Worm (Caenorhabditis elegans): ENCODE data around the gene C08B6.10.

The C08B6.10 gene

DNA sequence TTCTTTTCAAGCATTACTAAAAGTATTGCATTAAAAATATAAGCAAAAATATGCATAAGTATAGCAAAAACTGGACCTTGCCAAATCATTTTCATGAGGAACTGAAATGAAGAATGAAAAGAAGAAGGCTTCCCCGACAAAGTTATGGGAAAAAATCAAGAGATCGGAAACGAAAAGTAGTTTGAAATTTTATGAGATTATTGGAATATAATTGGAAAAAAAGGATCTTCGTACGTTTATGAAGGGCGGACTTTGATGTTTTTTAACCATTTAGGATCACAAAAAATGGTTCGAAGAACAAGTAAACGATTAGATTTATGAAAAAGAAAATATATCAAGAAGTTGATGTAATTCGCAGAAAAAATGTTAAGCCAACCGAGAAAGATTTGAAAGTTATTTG lies 4.4 kb upstream of the C08B6.10 start, which contains the start of gene srxa-18:
srxa-18 (minus strand) TSS at position 100 of the 400 bp plus-strand sequence.
- no peak for TF ChIP-seq mxl-1 (tag; optimal IDR thresholded peaks at IDR 0.05)
- no peak for TF ChIP-seq ekl-4 (GFP tag; IDR thresholded peaks at IDR 0.05)

DNA sequence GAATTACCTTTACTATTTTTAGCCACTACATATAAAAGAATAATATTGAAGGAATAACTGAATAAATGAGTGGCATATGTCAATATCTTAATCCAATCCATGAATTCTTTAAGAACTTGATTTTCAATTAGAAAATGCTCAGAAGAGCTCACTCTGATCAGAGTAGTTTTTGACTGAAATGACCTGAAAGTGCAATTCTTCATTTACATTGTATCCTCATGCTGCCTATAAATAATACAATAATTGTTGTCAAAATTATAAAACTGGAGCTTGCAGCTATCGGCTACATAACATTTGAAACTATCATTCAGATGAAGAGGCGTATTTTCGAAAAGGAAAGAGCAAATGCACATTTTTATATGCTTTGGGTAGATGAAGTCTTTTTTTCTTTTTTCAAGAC lies 2.6 kb upstream of the C08B6.10 start, which contains the start of gene srxa-19:
srxa-19 (minus strand) TSS at position 101 of the 400 bp plus-strand sequence.
- TF ChIP-seq nfya-2 (GFP tag; IDR thresholded peaks at IDR 0.05) (no peak), ekl-4 (GFP tag; IDR thresholded peaks at IDR 0.05) (no peak), rec-8 (tag; optimal IDR thresholded peaks at IDR 0.05) (no peak), ets-4 (GFP tag; optimal IDR thresholded peaks at IDR 0.05) (no peak), chd-7 (tag; optimal IDR thresholded peaks at IDR 0.05) (no peak), hmg-20 (GFP tag; IDR thresholded peaks at IDR 0.05) (no peak)

DNA sequence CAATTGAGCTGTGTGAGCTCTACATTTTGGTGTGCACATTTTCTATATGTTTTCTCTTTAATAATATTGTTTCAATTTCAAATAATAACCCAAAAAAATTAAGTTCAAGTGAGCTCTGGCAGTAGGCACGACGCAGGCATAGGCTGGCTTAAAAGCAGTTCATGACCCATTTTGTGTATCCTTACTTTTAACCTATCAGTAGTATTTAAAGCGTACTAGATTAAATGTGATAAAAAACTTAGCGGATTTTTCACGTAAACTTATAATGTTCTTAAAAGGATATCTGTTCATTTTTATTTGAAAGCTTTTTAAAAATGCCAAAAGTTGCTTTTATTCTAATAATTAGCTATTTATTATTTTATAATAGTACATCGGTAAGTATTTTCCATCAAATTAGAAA lies 2.0 kb upstream of the C08B6.10 start, which contains the start of gene C08B6.6:
C08B6.6 (plus strand) TSS at position 301 of the 400 bp plus-strand sequence.
- TF ChIP-seq K12H6.12 (tag; optimal IDR thresholded peaks at IDR 0.05), result no peak
- no peak for TF ChIP-seq B0261.1 (tag; optimal IDR thresholded peaks at IDR 0.05)
- TF ChIP-seq F10E7.11 (tag; optimal IDR thresholded peaks at IDR 0.05), result no peak
- TF ChIP-seq F49E8.2 (tag; optimal IDR thresholded peaks at IDR 0.05; ENCODE audit: insufficient read depth), result no peak
- no peak for TF ChIP-seq unc-130 (GFP tag; optimal IDR thresholded peaks at IDR 0.05)
- no peak for TF ChIP-seq nfya-1 (tag; optimal IDR thresholded peaks at IDR 0.05; ENCODE audit: borderline replicate concordance, insufficient read depth)
- TF ChIP-seq bed-1 (GFP tag; IDR thresholded peaks at IDR 0.05), result no peak
- TF ChIP-seq nfya-2 (GFP tag; IDR thresholded peaks at IDR 0.05), result no peak
- TF ChIP-seq F57C9.4 (tag; optimal IDR thresholded peaks at IDR 0.05), result no peak
- no peak for TF ChIP-seq ztf-28 (GFP tag; IDR thresholded peaks at IDR 0.05)
- TF ChIP-seq dpl-1 (GFP tag; optimal IDR thresholded peaks at IDR 0.05), result no peak
- no peak for TF ChIP-seq rec-8 (tag; optimal IDR thresholded peaks at IDR 0.05)
- no peak for TF ChIP-seq him-1 (tag; optimal IDR thresholded peaks at IDR 0.05)
- TF ChIP-seq K11D2.4 (GFP tag; IDR thresholded peaks at IDR 0.05), result no peak
- TF ChIP-seq egrh-3 (GFP tag; IDR thresholded peaks at IDR 0.05), result no peak
- no peak for TF ChIP-seq F39B2.1 (GFP tag; IDR thresholded peaks at IDR 0.05)
- TF ChIP-seq let-607 (tag; optimal IDR thresholded peaks at IDR 0.05), result no peak

DNA sequence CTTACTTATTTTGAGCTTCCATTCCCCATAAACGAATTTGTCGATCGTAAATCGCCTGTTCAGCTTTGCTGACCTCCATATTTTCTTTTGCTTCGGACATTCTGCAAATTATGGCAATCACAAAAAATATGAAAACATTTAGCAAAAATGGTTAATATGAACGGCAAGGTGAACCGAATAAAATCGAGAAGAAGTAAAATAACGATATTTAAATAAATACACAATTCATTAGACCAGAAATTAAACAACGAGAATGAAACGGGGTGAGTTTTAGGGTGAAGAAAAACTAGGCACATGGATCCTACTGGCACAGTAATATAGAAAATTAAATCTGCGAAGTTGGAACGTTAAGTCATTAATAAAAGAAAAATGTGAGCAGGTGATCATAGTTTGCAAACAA lies 4.9 kb downstream of the C08B6.10 start, which contains the start of gene aos-1:
aos-1 (minus strand) TSS at position 101 of the 400 bp plus-strand sequence.
- TF ChIP-seq ccch-3 (GFP tag; optimal IDR thresholded peaks at IDR 0.05) (no peak), T26A5.8 (tag; optimal IDR thresholded peaks at IDR 0.05) (no peak), nfyb-1 (GFP tag; IDR thresholded peaks at IDR 0.05) (no peak), pbrm-1 (GFP tag; IDR thresholded peaks at IDR 0.05) (no peak), Y79H2A.3 (GFP tag; conservative IDR thresholded peaks at IDR 0.05) (no peak), nhr-120 (GFP tag; IDR thresholded peaks at IDR 0.05) (no peak), snpc-3.4 (tag; optimal IDR thresholded peaks at IDR 0.05) (no peak), let-526 (GFP tag; IDR thresholded peaks at IDR 0.05) (no peak), lin-54 (GFP tag; optimal IDR thresholded peaks at IDR 0.05) (no peak), F39B2.1 (GFP tag; IDR thresholded peaks at IDR 0.05) (no peak)

DNA sequence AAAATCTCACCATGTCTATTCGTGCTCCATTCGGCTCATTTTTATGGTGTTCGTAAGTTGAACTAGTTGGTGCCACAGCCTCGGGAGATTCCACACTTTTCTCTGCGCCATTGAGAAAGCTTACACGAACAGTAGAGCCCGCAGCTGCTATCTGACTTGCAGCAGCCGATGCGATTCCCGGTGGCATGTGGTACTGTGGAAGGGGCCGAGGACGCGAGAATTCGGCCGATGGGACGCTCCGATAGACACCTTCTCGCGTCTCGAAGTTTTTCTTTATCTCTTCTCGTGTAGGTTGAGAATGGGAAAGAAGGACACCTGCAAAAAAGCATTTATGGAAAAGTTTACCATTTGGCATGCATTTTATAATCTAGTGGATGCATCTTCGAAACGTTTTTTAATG lies 8.0 kb downstream of the C08B6.10 start:
- TF ChIP-seq somi-1 (GFP tag; optimal IDR thresholded peaks at IDR 0.05), result no peak
- no peak for TF ChIP-seq xnd-1 (tag; optimal IDR thresholded peaks at IDR 0.05)
- peak; percentile 64 for TF ChIP-seq zfh-2 (GFP tag; conservative IDR thresholded peaks at IDR 0.05)
- TF ChIP-seq madf-8 (GFP tag; conservative IDR thresholded peaks at IDR 0.05), result no peak
- no peak for TF ChIP-seq ztf-26 (tag; optimal IDR thresholded peaks at IDR 0.05)
